ENCODE assay signal across 1 fruit fly cellular context in the genomic region with DNA sequence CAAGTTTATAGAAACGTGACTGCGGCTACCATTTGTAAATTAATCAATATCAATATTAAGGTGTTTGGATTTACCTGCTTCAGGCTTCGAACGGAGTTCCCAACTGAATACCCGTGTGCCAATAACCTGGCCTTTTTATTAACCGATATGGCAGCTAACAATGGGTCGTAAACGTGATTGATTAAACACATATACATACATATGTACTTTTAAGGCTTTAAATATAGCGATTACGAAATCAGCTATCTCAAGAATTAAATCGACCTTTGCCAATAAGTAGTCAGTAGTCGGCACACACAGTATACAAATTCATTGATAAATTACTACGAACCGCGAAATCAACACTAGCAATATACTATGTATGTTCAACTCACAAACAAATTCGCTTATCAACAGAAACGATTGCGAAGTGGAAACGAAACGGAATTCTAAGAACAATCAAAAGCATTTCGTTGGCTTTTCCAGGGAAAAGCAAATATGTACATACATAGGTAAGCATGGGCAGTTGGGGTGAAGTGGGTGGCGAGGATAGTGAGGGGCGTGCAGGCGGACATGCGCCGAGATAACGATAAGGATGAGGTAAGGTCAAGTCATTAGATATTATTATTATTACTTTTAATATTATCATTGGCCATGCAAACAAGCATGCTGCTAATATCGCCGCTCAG.
TF ChIP-seq lines count a peak whose summit lies in the region.

No protein-coding gene starts in this region.

TF ChIP-seq in whole organism, embryonic, 481 proteins besides CTCF, POLR2A, EP300 and RAD21 (continued from another document and continues in another):
- TF ChIP-seq CG14050 (GFP tag; IDR thresholded peaks at IDR 0.05; lab: Robert Waterston, UW) = no peak; the same call in 2 of the 3 replicates
- peak in 1 of 2 experiments; percentile 82 for TF ChIP-seq bsh (GFP tag; optimal IDR thresholded peaks at IDR 0.05; lab: Kevin White, UChicago)
- peak; percentile 47; the same call in 1 of the 2 replicates for TF ChIP-seq CG14441 (GFP tag; IDR thresholded peaks at IDR 0.05; lab: Robert Waterston, UW)
- TF ChIP-seq bbx (GFP tag; IDR thresholded peaks at IDR 0.05; lab: Robert Waterston, UW; ENCODE audit: partially characterized antibody) = no peak
- TF ChIP-seq hkb (optimal IDR thresholded peaks at IDR 0.05; lab: Kevin White, UChicago) = no peak
- peak; percentile 82 for TF ChIP-seq hkb (GFP tag; IDR thresholded peaks at IDR 0.05; lab: Robert Waterston, UW)
- TF ChIP-seq CG14014 (GFP tag; IDR thresholded peaks at IDR 0.05; lab: Robert Waterston, UW) = peak; percentile 70; the same call in 1 of the 2 replicates
- peak; percentile 67 for TF ChIP-seq Meics (GFP tag; optimal IDR thresholded peaks at IDR 0.05; lab: Kevin White, UChicago)
- peak; percentile 67 for TF ChIP-seq ftz-f1 (GFP tag; optimal IDR thresholded peaks at IDR 0.05; lab: Kevin White, UChicago)
- no peak for TF ChIP-seq pros (GFP tag; optimal IDR thresholded peaks at IDR 0.05; lab: Kevin White, UChicago)
- TF ChIP-seq inv (GFP tag; IDR thresholded peaks at IDR 0.05; lab: Robert Waterston, UW; ENCODE audit: partially characterized antibody) = no peak
- TF ChIP-seq fu2 (GFP tag; optimal IDR thresholded peaks at IDR 0.05; lab: Kevin White, UChicago) = no peak
- peak; percentile 16 for TF ChIP-seq CG1792 (GFP tag; optimal IDR thresholded peaks at IDR 0.05; lab: Kevin White, UChicago)
- TF ChIP-seq CG17328 (GFP tag; IDR thresholded peaks at IDR 0.05; lab: Robert Waterston, UW) = peak; percentile 58
- no peak for TF ChIP-seq sim (GFP tag; IDR thresholded peaks at IDR 0.05; lab: Robert Waterston, UW)
- peak; percentile 82 for TF ChIP-seq schlank (tag; optimal IDR thresholded peaks at IDR 0.05; lab: Kevin White, UChicago)
- TF ChIP-seq fd96Cb (tag; optimal IDR thresholded peaks at IDR 0.05; lab: Kevin White, UChicago) = peak; percentile 40
- TF ChIP-seq Tbp (GFP tag; optimal IDR thresholded peaks at IDR 0.05; lab: Kevin White, UChicago) = no peak
- peak; percentile 66 for TF ChIP-seq bab2 (GFP tag; optimal IDR thresholded peaks at IDR 0.05; lab: Kevin White, UChicago)
- TF ChIP-seq CG12236 (GFP tag; optimal IDR thresholded peaks at IDR 0.05; lab: Kevin White, UChicago) = peak; percentile 62
- TF ChIP-seq btn (GFP tag; optimal IDR thresholded peaks at IDR 0.05; lab: Kevin White, UChicago) = no peak
- TF ChIP-seq Eip74EF (GFP tag; optimal IDR thresholded peaks at IDR 0.05; lab: Kevin White, UChicago) = peak in 1 of 2 experiments; percentile 2
- TF ChIP-seq dmrt99B (tag; optimal IDR thresholded peaks at IDR 0.05; lab: Kevin White, UChicago) = peak; percentile 56
- peak; percentile 52 for TF ChIP-seq CG12942 (GFP tag; optimal IDR thresholded peaks at IDR 0.05; lab: Kevin White, UChicago)
- peak in 1 of 2 experiments; percentile 59 for TF ChIP-seq Hr78 (GFP tag; optimal IDR thresholded peaks at IDR 0.05; lab: Kevin White, UChicago)
- no peak for TF ChIP-seq fru (optimal IDR thresholded peaks at IDR 0.05; lab: Kevin White, UChicago)
- TF ChIP-seq CG32532 (GFP tag; IDR thresholded peaks at IDR 0.05; lab: Robert Waterston, UW) = peak; percentile 30; the same call in 1 of the 2 replicates
- peak; percentile 68; the same call in 2 of the 3 replicates for TF ChIP-seq sr (GFP tag; IDR thresholded peaks at IDR 0.05; lab: Robert Waterston, UW)
- TF ChIP-seq Camta (GFP tag; optimal IDR thresholded peaks at IDR 0.05; lab: Kevin White, UChicago) = peak; percentile 58
- peak in 1 of 2 experiments; percentile 45 for TF ChIP-seq Hr51 (GFP tag; optimal IDR thresholded peaks at IDR 0.05; lab: Kevin White, UChicago)
- no peak for TF ChIP-seq tin (GFP tag; optimal IDR thresholded peaks at IDR 0.05; lab: Kevin White, UChicago)
- TF ChIP-seq grau (tag; optimal IDR thresholded peaks at IDR 0.05; lab: Kevin White, UChicago) = peak; percentile 43
- TF ChIP-seq CG11398 (GFP tag; optimal IDR thresholded peaks at IDR 0.05; lab: Kevin White, UChicago) = peak; percentile 72
- no peak for TF ChIP-seq crp (GFP tag; optimal IDR thresholded peaks at IDR 0.05; lab: Kevin White, UChicago)
- TF ChIP-seq CG17186 (GFP tag; optimal IDR thresholded peaks at IDR 0.05; lab: Kevin White, UChicago) = peak; percentile 42
- no peak for TF ChIP-seq CG8478 (optimal IDR thresholded peaks at IDR 0.05; lab: Kevin White, UChicago)
- TF ChIP-seq mirr (GFP tag; optimal IDR thresholded peaks at IDR 0.05; lab: Kevin White, UChicago) = peak; percentile 99
- peak; percentile 14 for TF ChIP-seq CG3065 (GFP tag; optimal IDR thresholded peaks at IDR 0.05; lab: Kevin White, UChicago)
- TF ChIP-seq CG11723 (GFP tag; optimal IDR thresholded peaks at IDR 0.05; lab: Kevin White, UChicago) = peak; percentile 61
- peak; percentile 66; the same call in 1 of the 4 replicates for TF ChIP-seq chinmo (GFP tag; IDR thresholded peaks at IDR 0.05; lab: Robert Waterston, UW; ENCODE audit: partially characterized antibody)
- peak; percentile 82 for TF ChIP-seq Hey (tag; optimal IDR thresholded peaks at IDR 0.05; lab: Kevin White, UChicago)
- peak; percentile 66 for TF ChIP-seq CG8089 (GFP tag; optimal IDR thresholded peaks at IDR 0.05; lab: Kevin White, UChicago)
- TF ChIP-seq CG15696 (tag; optimal IDR thresholded peaks at IDR 0.05; lab: Kevin White, UChicago) = peak; percentile 52
- TF ChIP-seq Taf1 (GFP tag; IDR thresholded peaks at IDR 0.05; lab: Robert Waterston, UW) = no peak
- no peak; the same call in 1 of the 2 replicates for TF ChIP-seq CG10366 (GFP tag; IDR thresholded peaks at IDR 0.05; lab: Robert Waterston, UW)
- TF ChIP-seq Fer3 (tag; optimal IDR thresholded peaks at IDR 0.05; lab: Kevin White, UChicago) = peak; percentile 67
- TF ChIP-seq Fer2 (tag; optimal IDR thresholded peaks at IDR 0.05; lab: Kevin White, UChicago) = peak; percentile 20
- TF ChIP-seq ab (GFP tag; optimal IDR thresholded peaks at IDR 0.05; lab: Kevin White, UChicago) = no peak
- TF ChIP-seq Poxn (GFP tag; IDR thresholded peaks at IDR 0.05; lab: Robert Waterston, UW) = no peak
- peak; percentile 83 for TF ChIP-seq rib (GFP tag; IDR thresholded peaks at IDR 0.05; lab: Robert Waterston, UW)
- peak; percentile 62 for TF ChIP-seq scrt (GFP tag; optimal IDR thresholded peaks at IDR 0.05; lab: Kevin White, UChicago)
- peak; percentile 7 for TF ChIP-seq D19A (tag; optimal IDR thresholded peaks at IDR 0.05; lab: Kevin White, UChicago)
- TF ChIP-seq gcm2 (GFP tag; optimal IDR thresholded peaks at IDR 0.05; lab: Kevin White, UChicago) = peak; percentile 55
- no peak for TF ChIP-seq CG11696 (GFP tag; IDR thresholded peaks at IDR 0.05; lab: Robert Waterston, UW)
- TF ChIP-seq wek (GFP tag; optimal IDR thresholded peaks at IDR 0.05; lab: Kevin White, UChicago) = peak; percentile 83
- TF ChIP-seq CG3995 (GFP tag; optimal IDR thresholded peaks at IDR 0.05; lab: Kevin White, UChicago) = peak; percentile 11
- TF ChIP-seq dan (GFP tag; IDR thresholded peaks at IDR 0.05; lab: Robert Waterston, UW) = no peak
- peak; percentile 78 for TF ChIP-seq Awh (GFP tag; IDR thresholded peaks at IDR 0.05; lab: Robert Waterston, UW)
- peak in 1 of 2 experiments; percentile 64 for TF ChIP-seq eve (GFP tag; optimal IDR thresholded peaks at IDR 0.05; lab: Kevin White, UChicago)
- TF ChIP-seq Dek (tag; optimal IDR thresholded peaks at IDR 0.05; lab: Kevin White, UChicago) = peak; percentile 28
- no peak for TF ChIP-seq CG6791 (GFP tag; IDR thresholded peaks at IDR 0.05; lab: Robert Waterston, UW; ENCODE audit: partially characterized antibody)
- TF ChIP-seq slbo (GFP tag; IDR thresholded peaks at IDR 0.05; lab: Robert Waterston, UW) = peak; percentile 10; the same call in 1 of the 2 replicates
- TF ChIP-seq trem (tag; optimal IDR thresholded peaks at IDR 0.05; lab: Kevin White, UChicago) = peak; percentile 6
- no peak for TF ChIP-seq CG30020 (tag; optimal IDR thresholded peaks at IDR 0.05; lab: Kevin White, UChicago)
- TF ChIP-seq CG9932 (GFP tag; IDR thresholded peaks at IDR 0.05; lab: Robert Waterston, UW) = 0 out of 2 replicates have a peak, but pooled peaks have one; percentile 32
- TF ChIP-seq Rx (GFP tag; IDR thresholded peaks at IDR 0.05; lab: Robert Waterston, UW) = no peak
- TF ChIP-seq Sry-β (GFP tag; optimal IDR thresholded peaks at IDR 0.05; lab: Kevin White, UChicago) = peak; percentile 39
- TF ChIP-seq CkIIα-i1 (GFP tag; IDR thresholded peaks at IDR 0.05; lab: Robert Waterston, UW) = 0 out of 2 replicates have a peak, but pooled peaks have one; percentile 29
- no peak for TF ChIP-seq CG14965 (GFP tag; optimal IDR thresholded peaks at IDR 0.05; lab: Kevin White, UChicago; ENCODE audit: borderline replicate concordance)
- peak; percentile 46 for TF ChIP-seq bigmax (GFP tag; optimal IDR thresholded peaks at IDR 0.05; lab: Kevin White, UChicago)
- TF ChIP-seq pfk (GFP tag; optimal IDR thresholded peaks at IDR 0.05; lab: Kevin White, UChicago) = peak; percentile 91
- TF ChIP-seq ase (GFP tag; IDR thresholded peaks at IDR 0.05; lab: Robert Waterston, UW) = no peak
- peak; percentile 55 for TF ChIP-seq Adf1 (GFP tag; IDR thresholded peaks at IDR 0.05; lab: Robert Waterston, UW)
- no peak for TF ChIP-seq al (GFP tag; IDR thresholded peaks at IDR 0.05; lab: Robert Waterston, UW)
- TF ChIP-seq H15 (GFP tag; IDR thresholded peaks at IDR 0.05; lab: Robert Waterston, UW) = no peak
- TF ChIP-seq CG8388 (GFP tag; optimal IDR thresholded peaks at IDR 0.05; lab: Kevin White, UChicago) = peak; percentile 10
- TF ChIP-seq CG3726 (GFP tag; IDR thresholded peaks at IDR 0.05; lab: Robert Waterston, UW) = no peak
- TF ChIP-seq CG6272 (GFP tag; IDR thresholded peaks at IDR 0.05; lab: Robert Waterston, UW) = no peak
- peak; percentile 91 for TF ChIP-seq MTF-1 (GFP tag; optimal IDR thresholded peaks at IDR 0.05; lab: Kevin White, UChicago; ENCODE audit: borderline replicate concordance)
- no peak for TF ChIP-seq CG43689 (GFP tag; IDR thresholded peaks at IDR 0.05; lab: Robert Waterston, UW)
- no peak for TF ChIP-seq CG42726 (GFP tag; IDR thresholded peaks at IDR 0.05; lab: Robert Waterston, UW; ENCODE audit: partially characterized antibody)
- no peak for TF ChIP-seq dati (GFP tag; IDR thresholded peaks at IDR 0.05; lab: Robert Waterston, UW)
- TF ChIP-seq CG4404 (GFP tag; IDR thresholded peaks at IDR 0.05; lab: Robert Waterston, UW) = no peak
- peak; percentile 42 for TF ChIP-seq YL-1 (GFP tag; optimal IDR thresholded peaks at IDR 0.05; lab: Kevin White, UChicago)
- TF ChIP-seq Usf (GFP tag; optimal IDR thresholded peaks at IDR 0.05; lab: Kevin White, UChicago) = no peak
- peak; percentile 56 for TF ChIP-seq CG18619 (GFP tag; optimal IDR thresholded peaks at IDR 0.05; lab: Kevin White, UChicago)
- no peak for TF ChIP-seq Ets65A (GFP tag; lab: Kevin White, UChicago)
- peak; percentile 56 for TF ChIP-seq CG12299 (tag; optimal IDR thresholded peaks at IDR 0.05; lab: Kevin White, UChicago)
- TF ChIP-seq Ets97D (GFP tag; optimal IDR thresholded peaks at IDR 0.05; lab: Kevin White, UChicago) = no peak
- no peak for TF ChIP-seq pita (GFP tag; optimal IDR thresholded peaks at IDR 0.05; lab: Kevin White, UChicago)
- TF ChIP-seq cato (GFP tag; optimal IDR thresholded peaks at IDR 0.05; lab: Kevin White, UChicago; ENCODE audit: borderline replicate concordance) = no peak
- 0 out of 3 replicates have a peak, but pooled peaks have one; percentile 24 for TF ChIP-seq CG2199 (GFP tag; IDR thresholded peaks at IDR 0.05; lab: Robert Waterston, UW)
- peak; percentile 22 for TF ChIP-seq CG10267 (tag; optimal IDR thresholded peaks at IDR 0.05; lab: Kevin White, UChicago)
- no peak for TF ChIP-seq CG3838 (GFP tag; optimal IDR thresholded peaks at IDR 0.05; lab: Kevin White, UChicago)
- no peak for TF ChIP-seq jigr1 (GFP tag; IDR thresholded peaks at IDR 0.05; lab: Robert Waterston, UW)
- peak; percentile 87 for TF ChIP-seq ci (GFP tag; IDR thresholded peaks at IDR 0.05; lab: Robert Waterston, UW)
- TF ChIP-seq CG6175 (GFP tag; IDR thresholded peaks at IDR 0.05; lab: Robert Waterston, UW) = peak; percentile 80; the same call in 2 of the 3 replicates
- peak; percentile 22 for TF ChIP-seq fd3F (GFP tag; optimal IDR thresholded peaks at IDR 0.05; lab: Kevin White, UChicago)
- TF ChIP-seq NK7.1 (GFP tag; optimal IDR thresholded peaks at IDR 0.05; lab: Kevin White, UChicago) = no peak
- TF ChIP-seq Atf6 (GFP tag; IDR thresholded peaks at IDR 0.05; lab: Robert Waterston, UW) = peak; percentile 79
- TF ChIP-seq chn (GFP tag; optimal IDR thresholded peaks at IDR 0.05; lab: Kevin White, UChicago) = no peak
- no peak for TF ChIP-seq emc (GFP tag; optimal IDR thresholded peaks at IDR 0.05; lab: Kevin White, UChicago)
- peak; percentile 90 for TF ChIP-seq Med (GFP tag; lab: Kevin White, UChicago)
- peak; percentile 14 to 36 for TF ChIP-seq dpn (GFP tag; optimal IDR thresholded peaks at IDR 0.05; lab: Kevin White, UChicago)
- TF ChIP-seq Vsx1 (GFP tag; optimal IDR thresholded peaks at IDR 0.05; lab: Kevin White, UChicago) = peak; percentile 82
- no peak for TF ChIP-seq danr (GFP tag; IDR thresholded peaks at IDR 0.05; lab: Robert Waterston, UW)
- peak; percentile 67 for TF ChIP-seq CG15601 (tag; optimal IDR thresholded peaks at IDR 0.05; lab: Kevin White, UChicago)
- TF ChIP-seq ATbp (GFP tag; optimal IDR thresholded peaks at IDR 0.05; lab: Kevin White, UChicago) = peak; percentile 87
- peak; percentile 61 for TF ChIP-seq Mad (GFP tag; optimal IDR thresholded peaks at IDR 0.05; lab: Kevin White, UChicago)
- TF ChIP-seq Lim3 (GFP tag; IDR thresholded peaks at IDR 0.05; lab: Robert Waterston, UW) = peak; percentile 19; the same call in 1 of the 2 replicates
- no peak for TF ChIP-seq Gug (GFP tag; IDR thresholded peaks at IDR 0.05; lab: Robert Waterston, UW)
- TF ChIP-seq CG12769 (tag; optimal IDR thresholded peaks at IDR 0.05; lab: Kevin White, UChicago) = peak; percentile 51
- TF ChIP-seq Dip2 (GFP tag; IDR thresholded peaks at IDR 0.05; lab: Robert Waterston, UW) = no peak
- TF ChIP-seq wor (GFP tag; IDR thresholded peaks at IDR 0.05; lab: Robert Waterston, UW) = no peak
- TF ChIP-seq Rfx (GFP tag; IDR thresholded peaks at IDR 0.05; lab: Robert Waterston, UW) = peak; percentile 41; the same call in 1 of the 2 replicates
- peak; percentile 82 for TF ChIP-seq Xrp1 (GFP tag; IDR thresholded peaks at IDR 0.05; lab: Robert Waterston, UW)
- TF ChIP-seq CG9817 (tag; optimal IDR thresholded peaks at IDR 0.05; lab: Kevin White, UChicago) = peak; percentile 4
- peak; percentile 88 for TF ChIP-seq CG10543 (GFP tag; optimal IDR thresholded peaks at IDR 0.05; lab: Kevin White, UChicago)
- no peak for TF ChIP-seq Doc2 (GFP tag; IDR thresholded peaks at IDR 0.05; lab: Robert Waterston, UW)
- peak; percentile 31 for TF ChIP-seq CG10979 (tag; optimal IDR thresholded peaks at IDR 0.05; lab: Kevin White, UChicago)
- no peak for TF ChIP-seq lov (optimal IDR thresholded peaks at IDR 0.05; lab: Kevin White, UChicago)
- TF ChIP-seq lov (GFP tag; IDR thresholded peaks at IDR 0.05; lab: Robert Waterston, UW) = no peak
- peak; percentile 54 for TF ChIP-seq CG10147 (GFP tag; optimal IDR thresholded peaks at IDR 0.05; lab: Kevin White, UChicago)
